Worm (Caenorhabditis elegans) whole organism, early embryonic: ENCODE data around the gene F32E10.5.
"Not testable (repeated sequence)": the region's sequence is repeated elsewhere in the genome, so short reads cannot be mapped to it uniquely, and the experiment has no call there.

Source experiments
- B0310.2 ChIP-seq: sonication (generic microtip); optimal IDR thresholded peaks from 2 replicates; lab custom pipeline; 2016; ENCODE audit warnings: mild to moderate bottlenecking, missing genetic modification characterization, missing compliant biosample characterization
- F13C5.2 ChIP-seq: sonication (generic microtip); optimal IDR thresholded peaks from 2 replicates; lab custom pipeline; 2017; ENCODE audit warnings: mild to moderate bottlenecking, missing genetic modification characterization, inconsistent platforms, missing compliant biosample characterization
- aly-1 ChIP-seq: sonication (generic microtip); optimal IDR thresholded peaks from 2 replicates; lab custom pipeline; 2016; ENCODE audit warnings: missing genetic modification characterization, missing compliant biosample characterization
- ama-1 ChIP-seq: fragments of 150-350 bp; optimal IDR thresholded peaks from 2 replicates; lab custom pipeline; 2014
- ceh-13 ChIP-seq: fragments of 200-800 bp; sonication (Bioruptor generic); optimal IDR thresholded peaks from 2 replicates; lab custom pipeline; 2018; ENCODE audit warnings: mild to moderate bottlenecking, missing genetic modification characterization, missing compliant biosample characterization
- ceh-36 ChIP-seq: sonication (generic microtip); optimal IDR thresholded peaks from 2 replicates; lab custom pipeline; 2016; ENCODE audit warnings: missing genetic modification characterization, inconsistent platforms, missing compliant biosample characterization
- ets-7 ChIP-seq: sonication (generic microtip); optimal IDR thresholded peaks from 2 replicates; lab custom pipeline; 2016; ENCODE audit warnings: missing genotype, missing genetic modification characterization, missing compliant biosample characterization
- flt-1 ChIP-seq: fragments of 200-800 bp; sonication (Bioruptor generic); IDR thresholded peaks from 2 replicates; pipeline ENCODE4 v1.3.6; 2022; ENCODE audit warnings: missing genetic modification characterization, missing compliant biosample characterization
- hmbx-1 ChIP-seq: sonication (generic microtip); optimal IDR thresholded peaks from 2 replicates; lab custom pipeline; 2016; ENCODE audit warnings: mild to moderate bottlenecking, missing genetic modification characterization, missing compliant biosample characterization
- hmg-4 ChIP-seq: fragments of 200-800 bp; sonication (Bioruptor generic); optimal IDR thresholded peaks from 2 replicates; lab custom pipeline; 2018; ENCODE audit warnings: mild to moderate bottlenecking, missing genetic modification characterization, missing compliant biosample characterization
- hnd-1 ChIP-seq: sonication (generic microtip); optimal IDR thresholded peaks from 2 replicates; lab custom pipeline; 2016; ENCODE audit warnings: missing genetic modification characterization, missing compliant biosample characterization
- pes-1 ChIP-seq: fragments of 200-800 bp; sonication (Bioruptor generic); IDR thresholded peaks from 2 replicates; pipeline ENCODE4 v1.3.6; 2022; ENCODE audit warnings: missing genetic modification reagents, missing genetic modification characterization, missing compliant biosample characterization
- scrt-1 ChIP-seq: fragments of 200-800 bp; sonication (Bioruptor generic); IDR thresholded peaks from 2 replicates; pipeline ENCODE4 v1.3.6; 2022; ENCODE audit warnings: missing genetic modification characterization, missing compliant biosample characterization
- sea-1 ChIP-seq: fragments of 200-800 bp; sonication (Bioruptor generic); conservative IDR thresholded peaks from 2 replicates; pipeline ENCODE4 v1.3.6; 2022; ENCODE audit warnings: missing genetic modification characterization, missing compliant biosample characterization
- tbx-11 ChIP-seq: fragments of 200-800 bp; sonication (Bioruptor generic); IDR thresholded peaks from 2 replicates; pipeline ENCODE4 v1.3.6; 2022; ENCODE audit warnings: missing genetic modification characterization, missing compliant biosample characterization
- tbx-37 ChIP-seq: fragments of 200-800 bp; sonication (Bioruptor generic); conservative IDR thresholded peaks from 2 replicates; pipeline ENCODE4 v1.3.6; 2022; ENCODE audit warnings: missing genetic modification reagents, missing genetic modification characterization, missing compliant biosample characterization
- tra-4 ChIP-seq: sonication (generic microtip); optimal IDR thresholded peaks from 2 replicates; lab custom pipeline; 2017; ENCODE audit warnings: missing genetic modification characterization, missing compliant biosample characterization

F32E10.5 gene

ce11 chrIV:7568593-7568992, 9.6 kb downstream of the F32E10.5 start, which contains the start of gene clec-180:
clec-180 (plus strand) TSS chrIV:7568893.
- TF ChIP-seq flt-1 (GFP tag; lab: Robert Waterston, UW) (no peak), hnd-1 (tag; lab: Kevin White, UChicago) (no peak)

ce11 chrIV:7567557-7568010, 10.6 kb downstream of the F32E10.5 start, which contains the start of gene F32E10.8:
F32E10.8 (plus strand) TSS chrIV:7567607.
- TF ChIP-seq pes-1 (GFP tag; lab: Robert Waterston, UW) (no peak), B0310.2 (no peak), hmg-4 (GFP tag; lab: Kevin White, UChicago) (no peak), tbx-11 (GFP tag; lab: Robert Waterston, UW) (no peak), ceh-36 (tag; lab: Kevin White, UChicago) (no peak), tbx-37 (GFP tag; lab: Robert Waterston, UW) (no peak), aly-1 (tag; lab: Kevin White, UChicago) (no peak), tra-4 (tag; lab: Kevin White, UChicago) (no peak), F13C5.2 (tag; lab: Kevin White, UChicago) (no peak), hnd-1 (tag; lab: Kevin White, UChicago) (no peak), ama-1 (lab: Kevin White, UChicago) (no peak), scrt-1 (GFP tag; lab: Robert Waterston, UW) (no peak), ceh-13 (GFP tag; lab: Kevin White, UChicago) (no peak), hmbx-1 (tag; lab: Kevin White, UChicago) (no peak), flt-1 (GFP tag; lab: Robert Waterston, UW) (no peak)

ce11 chrIV:7563850-7564249, 14.3 kb downstream of the F32E10.5 start, which contains the start of gene F32E10.9:
F32E10.9 (minus strand) TSS chrIV:7563950.
- TF ChIP-seq ama-1 (lab: Kevin White, UChicago); tbx-37 (GFP tag; lab: Robert Waterston, UW); F13C5.2 (tag; lab: Kevin White, UChicago): not testable (repeated sequence)

- 0 out of 2 replicates have a peak, but pooled peaks have one; percentile 21 for TF ChIP-seq tbx-37 (GFP tag; lab: Robert Waterston, UW)
- no peak for TF ChIP-seq ceh-36 (tag; lab: Kevin White, UChicago)
Measured at ce11 chrIV:7561614-7562142, 16.5 kb downstream of the F32E10.5 start, which contains the start of gene ima-3. ima-3 (minus strand) TSS chrIV:7561664.

- no peak for TF ChIP-seq B0310.2
- no peak for TF ChIP-seq hmg-4 (GFP tag; lab: Kevin White, UChicago)
- TF ChIP-seq aly-1 (tag; lab: Kevin White, UChicago): no peak
- TF ChIP-seq scrt-1 (GFP tag; lab: Robert Waterston, UW): no peak
- no peak for TF ChIP-seq tra-4 (tag; lab: Kevin White, UChicago)
- no peak for TF ChIP-seq tbx-37 (GFP tag; lab: Robert Waterston, UW)
- no peak for TF ChIP-seq ceh-13 (GFP tag; lab: Kevin White, UChicago)
Measured at ce11 chrIV:7559237-7559636, 18.9 kb downstream of the F32E10.5 start.

- TF ChIP-seq flt-1 (GFP tag; lab: Robert Waterston, UW) (no peak), tbx-37 (GFP tag; lab: Robert Waterston, UW) (no peak), B0310.2 (no peak), ceh-13 (GFP tag; lab: Kevin White, UChicago) (no peak), hnd-1 (tag; lab: Kevin White, UChicago) (no peak), ets-7 (no peak), sea-1 (GFP tag; lab: Robert Waterston, UW) (no peak), hmbx-1 (tag; lab: Kevin White, UChicago) (no peak), aly-1 (tag; lab: Kevin White, UChicago) (no peak), hmg-4 (GFP tag; lab: Kevin White, UChicago) (no peak), tra-4 (tag; lab: Kevin White, UChicago) (no peak), tbx-11 (GFP tag; lab: Robert Waterston, UW) (no peak)
Measured at ce11 chrIV:7558653-7559052, 19.5 kb downstream of the F32E10.5 start.

- TF ChIP-seq ets-7 (no peak), F13C5.2 (tag; lab: Kevin White, UChicago) (no peak), ceh-36 (tag; lab: Kevin White, UChicago) (no peak), pes-1 (GFP tag; lab: Robert Waterston, UW) (no peak), sea-1 (GFP tag; lab: Robert Waterston, UW) (no peak), tbx-37 (GFP tag; lab: Robert Waterston, UW) (no peak), tbx-11 (GFP tag; lab: Robert Waterston, UW) (no peak), tra-4 (tag; lab: Kevin White, UChicago) (no peak), scrt-1 (GFP tag; lab: Robert Waterston, UW) (no peak), hmbx-1 (tag; lab: Kevin White, UChicago) (no peak), flt-1 (GFP tag; lab: Robert Waterston, UW) (no peak), hnd-1 (tag; lab: Kevin White, UChicago) (no peak), aly-1 (tag; lab: Kevin White, UChicago) (no peak), ceh-13 (GFP tag; lab: Kevin White, UChicago) (no peak), hmg-4 (GFP tag; lab: Kevin White, UChicago) (no peak), B0310.2 (no peak), ama-1 (lab: Kevin White, UChicago) (no peak)
Measured at ce11 chrIV:7556265-7556866, 21.8 kb downstream of the F32E10.5 start, which contains the start of the genes F49E8.7, F49E8.8 and nprl-2. F49E8.7 (minus strand) TSS chrIV:7556365. F49E8.8 (plus strand) TSS chrIV:7556637. nprl-2 (plus strand) TSS chrIV:7556816.
